Worm (Caenorhabditis elegans) whole organism, young adult: Measurements from ENCODE around the gene F13B12.4.

Experiments used
- B0336.3 ChIP-seq: fragments of 200-800 bp; sonication (Bioruptor generic); IDR thresholded peaks from 2 replicates; pipeline ENCODE4 v1.3.6; 2022; ENCODE audit warnings: missing genetic modification characterization, missing compliant biosample characterization
- F23B12.7 ChIP-seq: sonication (generic microtip); optimal IDR thresholded peaks from 2 replicates; lab custom pipeline; 2017; ENCODE audit warnings: missing genetic modification characterization, mild to moderate bottlenecking, missing compliant biosample characterization, antibody characterized with exemption, moderate library complexity; ENCODE audit not compliant: insufficient read depth
- F39B2.1 ChIP-seq: fragments of 200-800 bp; sonication (Bioruptor generic); IDR thresholded peaks from 2 replicates; pipeline ENCODE4 v1.3.6; 2022; ENCODE audit warnings: missing genetic modification reagents, missing genetic modification characterization, missing compliant biosample characterization
- F49E8.2 ChIP-seq: sonication (generic microtip); optimal IDR thresholded peaks from 3 replicates; lab custom pipeline; 2017; ENCODE audit warnings: missing genetic modification characterization, mild to moderate bottlenecking, missing compliant biosample characterization, antibody characterized with exemption, moderate library complexity; ENCODE audit not compliant: insufficient read depth
- T07F8.4 ChIP-seq: sonication (generic microtip); optimal IDR thresholded peaks from 2 replicates; lab custom pipeline; 2016; ENCODE audit warnings: mild to moderate bottlenecking, missing genetic modification characterization, moderate library complexity, missing compliant biosample characterization
- Y53G8AR.9 ChIP-seq: fragments of 200-800 bp; sonication (Bioruptor generic); conservative IDR thresholded peaks from 2 replicates; pipeline ENCODE4 v1.3.6; 2022; ENCODE audit warnings: missing genetic modification reagents, missing genetic modification characterization, missing compliant biosample characterization
- Y56A3A.18 ChIP-seq: fragments of 200-800 bp; sonication (Bioruptor generic); IDR thresholded peaks from 2 replicates; pipeline ENCODE4 v1.3.6; 2022; ENCODE audit warnings: missing genetic modification reagents, missing genetic modification characterization, missing compliant biosample characterization
- akir-1 ChIP-seq: fragments of 200-800 bp; sonication (Bioruptor generic); optimal IDR thresholded peaks from 2 replicates; lab custom pipeline; 2018; ENCODE audit warnings: mild to moderate bottlenecking, missing genetic modification characterization, moderate library complexity, missing compliant biosample characterization
- aptf-2 ChIP-seq: fragments of 200-800 bp; sonication (Bioruptor generic); conservative IDR thresholded peaks from 2 replicates; pipeline ENCODE4 v1.3.6; 2022; ENCODE audit warnings: missing genetic modification reagents, missing genetic modification characterization, missing compliant biosample characterization
- atf-7 ChIP-seq: sonication (generic microtip); optimal IDR thresholded peaks from 2 replicates; lab custom pipeline; 2017; ENCODE audit warnings: mild to moderate bottlenecking, missing genetic modification characterization, missing compliant biosample characterization
- ceh-40 ChIP-seq: fragments of 200-800 bp; sonication (Bioruptor generic); IDR thresholded peaks from 2 replicates; pipeline ENCODE4 v1.3.6; 2022; ENCODE audit warnings: missing genetic modification characterization, missing compliant biosample characterization
- chd-7 ChIP-seq: sonication (generic microtip); optimal IDR thresholded peaks from 2 replicates; lab custom pipeline; 2016; ENCODE audit warnings: mild to moderate bottlenecking, missing genetic modification characterization, moderate library complexity, missing compliant biosample characterization
- die-1 ChIP-seq: sonication (generic microtip); optimal IDR thresholded peaks from 2 replicates; lab custom pipeline; 2016; ENCODE audit warnings: missing genotype, mild to moderate bottlenecking, missing genetic modification characterization, missing compliant biosample characterization
- egl-44 ChIP-seq: fragments of 200-800 bp; sonication (Bioruptor generic); IDR thresholded peaks from 2 replicates; pipeline ENCODE4 v1.3.6; 2022; ENCODE audit warnings: missing genetic modification reagents, missing genetic modification characterization, missing compliant biosample characterization
- gei-17 ChIP-seq: fragments of 200-800 bp; sonication (Bioruptor generic); optimal IDR thresholded peaks from 2 replicates; lab custom pipeline; 2018; ENCODE audit warnings: mild to moderate bottlenecking, missing genetic modification characterization, missing compliant biosample characterization
- hmg-1.2 ChIP-seq: fragments of 200-800 bp; sonication (Bioruptor generic); IDR thresholded peaks from 2 replicates; pipeline ENCODE4 v1.3.6; 2022; ENCODE audit warnings: missing genetic modification reagents, missing genetic modification characterization, missing compliant biosample characterization
- hrde-1 ChIP-seq: sonication (generic microtip); optimal IDR thresholded peaks from 2 replicates; lab custom pipeline; 2016; ENCODE audit warnings: missing genetic modification characterization, mild to moderate bottlenecking, missing compliant biosample characterization, moderate library complexity, missing genotype, missing genetic modification reagents, borderline replicate concordance
- lin-54 ChIP-seq: fragments of 200-800 bp; sonication (Bioruptor generic); optimal IDR thresholded peaks from 2 replicates; lab custom pipeline; 2018; ENCODE audit warnings: mild to moderate bottlenecking, missing genetic modification characterization, missing compliant biosample characterization
- lsl-1 ChIP-seq: fragments of 200-800 bp; sonication (Bioruptor generic); optimal IDR thresholded peaks from 2 replicates; lab custom pipeline; 2018; ENCODE audit warnings: mild to moderate bottlenecking, missing genetic modification characterization, moderate library complexity, missing compliant biosample characterization
- madf-10 ChIP-seq: sonication (generic microtip); optimal IDR thresholded peaks from 2 replicates; lab custom pipeline; 2016; ENCODE audit warnings: mild to moderate bottlenecking, missing genetic modification characterization, missing compliant biosample characterization
- madf-3 ChIP-seq: fragments of 200-800 bp; sonication (Bioruptor generic); IDR thresholded peaks from 2 replicates; pipeline ENCODE4 v1.3.6; 2022; ENCODE audit warnings: missing genetic modification reagents, missing genetic modification characterization, missing compliant biosample characterization
- mcd-1 ChIP-seq: fragments of 200-800 bp; sonication (Bioruptor generic); IDR thresholded peaks from 2 replicates; pipeline ENCODE4 v1.3.6; 2022; ENCODE audit warnings: missing genetic modification reagents, missing genetic modification characterization, missing compliant biosample characterization
- rcor-1 ChIP-seq: fragments of 200-800 bp; sonication (Bioruptor generic); IDR thresholded peaks from 2 replicates; pipeline ENCODE4 v1.3.6; 2022; ENCODE audit warnings: missing genetic modification reagents, missing genetic modification characterization, missing compliant biosample characterization
- tbx-9 ChIP-seq: sonication (generic microtip); optimal IDR thresholded peaks from 2 replicates; lab custom pipeline; 2016; ENCODE audit warnings: borderline replicate concordance, missing genetic modification characterization, inconsistent platforms, missing compliant biosample characterization
- ztf-18 ChIP-seq: sonication (generic microtip); optimal IDR thresholded peaks from 2 replicates; lab custom pipeline; 2016; ENCODE audit warnings: missing genotype, mild to moderate bottlenecking, missing genetic modification characterization, missing compliant biosample characterization

Gene F13B12.4

ce11 chrIV:10403193-10404058 is 46.3 kb downstream of the F13B12.4 start, which contains the start of gene gpa-7 (continued):
- TF ChIP-seq die-1, result peak; percentile 13
- TF ChIP-seq B0336.3 (GFP tag; lab: Robert Waterston, UW), result no peak

ce11 chrIV:10398244-10398643 is 51.5 kb downstream of the F13B12.4 start:
- no peak for TF ChIP-seq hmg-1.2 (GFP tag; lab: Robert Waterston, UW)
- no peak for TF ChIP-seq hrde-1 (tag; lab: Kevin White, UChicago)
- TF ChIP-seq Y56A3A.18, result no peak
- TF ChIP-seq madf-10, result no peak
- TF ChIP-seq madf-3, result no peak
- TF ChIP-seq Y53G8AR.9 (GFP tag; lab: Robert Waterston, UW), result no peak
- no peak for TF ChIP-seq F49E8.2 (tag; lab: Kevin White, UChicago)
- no peak for TF ChIP-seq lin-54 (GFP tag; lab: Kevin White, UChicago)
- TF ChIP-seq akir-1, result no peak
- no peak for TF ChIP-seq mcd-1 (GFP tag; lab: Robert Waterston, UW)

ce11 chrIV:10396827-10397226 is 52.9 kb downstream of the F13B12.4 start:
- TF ChIP-seq tbx-9 (tag; lab: Kevin White, UChicago) (no peak), egl-44 (GFP tag; lab: Robert Waterston, UW) (no peak), gei-17 (no peak), T07F8.4 (no peak), ceh-40 (GFP tag; lab: Robert Waterston, UW) (no peak), aptf-2 (GFP tag; lab: Robert Waterston, UW) (no peak), ztf-18 (tag; lab: Kevin White, UChicago) (no peak), F23B12.7 (tag; lab: Kevin White, UChicago) (no peak), F39B2.1 (GFP tag; lab: Robert Waterston, UW) (no peak), Y56A3A.18 (no peak), rcor-1 (GFP tag; lab: Robert Waterston, UW) (no peak), atf-7 (tag; lab: Kevin White, UChicago) (no peak), chd-7 (tag; lab: Kevin White, UChicago) (no peak)
- TF ChIP-seq, all 124 proteins: peak for 0

ce11 chrIV:10394858-10395257 is 54.8 kb downstream of the F13B12.4 start, which contains the start of gene R10H10.4:
Gene R10H10.4, minus strand, starts transcription at chrIV:10394958.
- TF ChIP-seq lsl-1 (GFP tag; lab: Kevin White, UChicago), result no peak
